Worm (Caenorhabditis elegans): Measurements from ENCODE around the gene F42A10.7.

Gene F42A10.7

ce11 chrIII:6178586-6178985, at the start of gene F42A10.7:
Gene F42A10.7, minus strand, starts transcription at chrIII:6178686.
- TF ChIP-seq aha-1 (tag) (peak; percentile 81), duxl-1 (tag; optimal IDR thresholded peaks at IDR 0.05; ENCODE audit: poor library complexity) (no peak)

ce11 chrIII:6221403-6221802, 42.9 kb upstream of the F42A10.7 start:
- TF ChIP-seq set-16 (GFP tag; IDR thresholded peaks at IDR 0.05), result no peak
- no peak for TF ChIP-seq F26F4.8 (GFP tag; conservative IDR thresholded peaks at IDR 0.05)
- TF ChIP-seq aly-2 (tag; optimal IDR thresholded peaks at IDR 0.05), result no peak
- peak; percentile 56 for TF ChIP-seq aha-1 (tag)
- no peak for TF ChIP-seq hlh-11 (tag; optimal IDR thresholded peaks at IDR 0.05)
- no peak for TF ChIP-seq lin-29 (GFP tag; IDR thresholded peaks at IDR 0.05)

ce11 chrIII:6216833-6217466, 38.5 kb upstream of the F42A10.7 start, which contains the start of gene hot-4:
Gene hot-4, plus strand, starts transcription at chrIII:6217416.
- TF ChIP-seq R02D3.7 (tag; optimal IDR thresholded peaks at IDR 0.05) (no peak), lim-7 (GFP tag; IDR thresholded peaks at IDR 0.05) (no peak), mdl-1 (tag; optimal IDR thresholded peaks at IDR 0.05) (no peak), nhr-41 (GFP tag; IDR thresholded peaks at IDR 0.05) (no peak)

- TF ChIP-seq hif-1 (tag; optimal IDR thresholded peaks at IDR 0.05), result no peak
- peak in 1 of 2 experiments; percentile 71 for TF ChIP-seq mdl-1 (tag; optimal IDR thresholded peaks at IDR 0.05)
- no peak for TF ChIP-seq duxl-1 (tag; optimal IDR thresholded peaks at IDR 0.05; ENCODE audit: poor library complexity)
- no peak for TF ChIP-seq ZK546.5 (tag; optimal IDR thresholded peaks at IDR 0.05)
- no peak for TF ChIP-seq dmd-9 (GFP tag; IDR thresholded peaks at IDR 0.05)
- no peak for TF ChIP-seq nhr-77 (tag; optimal IDR thresholded peaks at IDR 0.05)
- peak; percentile 14 for TF ChIP-seq hlh-30 (tag; optimal IDR thresholded peaks at IDR 0.05; ENCODE audit: insufficient read depth)
- no peak for TF ChIP-seq mdt-29 (GFP tag; IDR thresholded peaks at IDR 0.05)
- TF ChIP-seq zip-2 (tag; optimal IDR thresholded peaks at IDR 0.05), result no peak
- no peak for TF ChIP-seq jun-1 (tag; optimal IDR thresholded peaks at IDR 0.05)
- TF ChIP-seq unc-130 (GFP tag; optimal IDR thresholded peaks at IDR 0.05), result no peak
- TF ChIP-seq saeg-2 (GFP tag; IDR thresholded peaks at IDR 0.05), result no peak
- TF ChIP-seq zfp-3 (GFP tag; conservative IDR thresholded peaks at IDR 0.05), result no peak
- TF ChIP-seq hlh-11 (tag; optimal IDR thresholded peaks at IDR 0.05), result peak; percentile 23
- no peak for TF ChIP-seq daf-19 (GFP tag; conservative IDR thresholded peaks at IDR 0.05)
- no peak for TF ChIP-seq daf-8 (GFP tag; IDR thresholded peaks at IDR 0.05)
- no peak for TF ChIP-seq dmd-8 (GFP tag; IDR thresholded peaks at IDR 0.05)
- TF ChIP-seq F37D6.2 (tag; optimal IDR thresholded peaks at IDR 0.05), result no peak
- no peak for TF ChIP-seq rbr-2 (tag; optimal IDR thresholded peaks at IDR 0.05)
- TF ChIP-seq daf-12 (tag; optimal IDR thresholded peaks at IDR 0.05), result no peak
- no peak for TF ChIP-seq ceh-44 (GFP tag; IDR thresholded peaks at IDR 0.05)
- TF ChIP-seq mxl-3 (GFP tag; optimal IDR thresholded peaks at IDR 0.05), result peak; percentile 92
- no peak for TF ChIP-seq F26F4.8 (GFP tag; conservative IDR thresholded peaks at IDR 0.05)
- no peak for TF ChIP-seq zfp-2 (tag; optimal IDR thresholded peaks at IDR 0.05)
- TF ChIP-seq snpc-1.2 (GFP tag; IDR thresholded peaks at IDR 0.05), result no peak
- TF ChIP-seq dmd-6 (GFP tag; IDR thresholded peaks at IDR 0.05), result 0 out of 2 replicates have a peak, but pooled peaks have one; percentile 8
- TF ChIP-seq nhr-28 (tag; optimal IDR thresholded peaks at IDR 0.05), result peak; percentile 84
- TF ChIP-seq aly-2 (tag; optimal IDR thresholded peaks at IDR 0.05), result no peak
- TF ChIP-seq ceh-62 (tag; optimal IDR thresholded peaks at IDR 0.05), result no peak
- no peak for TF ChIP-seq lir-3 (tag; optimal IDR thresholded peaks at IDR 0.05)
- TF ChIP-seq nhr-48 (tag; optimal IDR thresholded peaks at IDR 0.05), result peak; percentile 83
- no peak for TF ChIP-seq lin-13 (GFP tag; optimal IDR thresholded peaks at IDR 0.05)
- no peak for TF ChIP-seq pha-4 (GFP tag; IDR thresholded peaks at IDR 0.05)
- no peak for TF ChIP-seq pha-4 (tag; optimal IDR thresholded peaks at IDR 0.05)
- TF ChIP-seq mxl-2 (GFP tag; conservative IDR thresholded peaks at IDR 0.05), result no peak
- TF ChIP-seq tra-1 (GFP tag; IDR thresholded peaks at IDR 0.05), result no peak
- no peak for TF ChIP-seq egl-43 (GFP tag; IDR thresholded peaks at IDR 0.05)
- TF ChIP-seq ctbp-1 (GFP tag; IDR thresholded peaks at IDR 0.05), result no peak
- no peak for TF ChIP-seq lin-39 (tag; optimal IDR thresholded peaks at IDR 0.05)
Measured at ce11 chrIII:6215943-6216342, 37.5 kb upstream of the F42A10.7 start.
